Fruit fly (Drosophila melanogaster): Measurements from ENCODE around the gene mnb.

DNA sequence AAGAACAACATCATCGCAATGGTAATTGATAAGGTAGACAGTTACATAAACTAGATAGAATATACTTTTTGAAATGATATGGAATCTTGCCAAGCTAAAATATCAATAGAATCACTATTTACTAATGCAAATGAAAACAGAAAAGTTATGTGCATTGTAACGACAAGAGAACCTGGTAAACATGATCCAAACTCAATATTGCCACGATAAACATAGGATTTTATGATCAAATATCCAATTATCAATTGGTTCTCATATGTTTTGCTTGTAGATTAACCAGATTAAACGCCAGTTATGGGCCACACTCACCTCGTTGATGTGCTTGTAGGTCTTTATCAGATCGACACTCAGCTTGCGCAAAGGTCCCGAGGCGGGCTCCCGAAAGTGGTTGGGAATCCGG lies 14.7 kb downstream of the mnb start:
- TF ChIP-seq insv (optimal IDR thresholded peaks at IDR 0.05) (no peak), psq (optimal IDR thresholded peaks at IDR 0.05) (no peak), h (optimal IDR thresholded peaks at IDR 0.05) (no peak)

All from Kc167 (cell line).